Fruit fly (Drosophila melanogaster) whole organism, embryonic: Measurements from ENCODE around the gene CG5013.
A peak's percentile ranks its signal among the peaks of the same experiment; 100 is the strongest.

Experiments used
- ATbp ChIP-seq: fragments of 200-800 bp; sonication (Bioruptor generic); optimal IDR thresholded peaks from 2 replicates; lab custom pipeline; 2017; ENCODE audit warnings: missing biosample characterization, mild to moderate bottlenecking, missing genetic modification characterization, missing genetic modification reagents
- B-H1 ChIP-seq: fragments of 200-800 bp; sonication (Bioruptor generic); IDR thresholded peaks from 3 replicates; pipeline ENCODE4 v1.3.6; 2022; ENCODE audit warnings: missing biosample characterization, missing genetic modification characterization
- BtbVII ChIP-seq: fragments of 200-800 bp; sonication (Bioruptor generic); optimal IDR thresholded peaks from 3 replicates; lab custom pipeline; 2017; ENCODE audit warnings: missing biosample characterization, mild to moderate bottlenecking, missing genetic modification characterization
- CG10654 ChIP-seq: fragments of 200-800 bp; sonication (Bioruptor generic); optimal IDR thresholded peaks from 2 replicates; lab custom pipeline; 2016; ENCODE audit warnings: missing biosample characterization, missing genetic modification characterization
- CG11696 ChIP-seq: fragments of 200-800 bp; sonication (Bioruptor generic); IDR thresholded peaks from 2 replicates; pipeline ENCODE4 v1.3.6; 2022; ENCODE audit warnings: missing biosample characterization, missing genetic modification characterization
- CG13624 ChIP-seq: fragments of 200-800 bp; sonication (Bioruptor generic); optimal IDR thresholded peaks from 2 replicates; lab custom pipeline; 2016; ENCODE audit warnings: missing biosample characterization, missing genetic modification characterization
- CG13894 ChIP-seq: fragments of 200-800 bp; sonication (Bioruptor generic); optimal IDR thresholded peaks from 3 replicates; lab custom pipeline; 2018; ENCODE audit warnings: missing biosample characterization, mild to moderate bottlenecking, missing genetic modification characterization, moderate library complexity
- CG14050 ChIP-seq: fragments of 200-800 bp; sonication (Bioruptor generic); IDR thresholded peaks from 3 replicates; pipeline ENCODE4 v1.3.6; 2022; ENCODE audit warnings: missing biosample characterization, missing genetic modification characterization
- CG15011 ChIP-seq: fragments of 200-800 bp; sonication (Bioruptor generic); optimal IDR thresholded peaks from 3 replicates; lab custom pipeline; 2018; ENCODE audit warnings: missing biosample characterization, mild to moderate bottlenecking, missing genetic modification characterization
- CG16779 ChIP-seq: fragments of 200-800 bp; sonication (Bioruptor generic); IDR thresholded peaks from 2 replicates; pipeline ENCODE4 v1.3.6; 2022; ENCODE audit warnings: missing biosample characterization, missing genetic modification characterization
- CG17568 ChIP-seq: fragments of 200-800 bp; sonication (Bioruptor generic); optimal IDR thresholded peaks from 2 replicates; lab custom pipeline; 2018; ENCODE audit warnings: missing biosample characterization, mild to moderate bottlenecking, missing genetic modification characterization, moderate library complexity
- CG2116 ChIP-seq: fragments of 200-800 bp; sonication (Bioruptor generic); optimal IDR thresholded peaks from 3 replicates; lab custom pipeline; 2018; ENCODE audit warnings: missing biosample characterization, mild to moderate bottlenecking, missing genetic modification characterization
- CG30431 ChIP-seq: fragments of 200-800 bp; sonication (Bioruptor generic); optimal IDR thresholded peaks from 2 replicates; lab custom pipeline; 2017; ENCODE audit warnings: missing biosample characterization, missing genetic modification characterization
- CG42726 ChIP-seq: fragments of 200-800 bp; sonication (Bioruptor generic); IDR thresholded peaks from 2 replicates; pipeline ENCODE4 v1.3.6; 2022; ENCODE audit warnings: missing biosample characterization, missing genetic modification characterization; ENCODE audit not compliant: partially characterized antibody
- CG4360 ChIP-seq: fragments of 200-800 bp; sonication (Bioruptor generic); IDR thresholded peaks from 2 replicates; pipeline ENCODE4 v1.3.6; 2022; ENCODE audit warnings: missing biosample characterization, missing genetic modification characterization
- CG4730 ChIP-seq: fragments of 200-800 bp; sonication (Bioruptor generic); IDR thresholded peaks from 2 replicates; pipeline ENCODE4 v1.3.6; 2022; ENCODE audit warnings: missing biosample characterization, missing genetic modification characterization
- CG5245 ChIP-seq: fragments of 200-800 bp; sonication (Bioruptor generic); optimal IDR thresholded peaks from 3 replicates; lab custom pipeline; 2016; ENCODE audit warnings: missing biosample characterization, missing genetic modification characterization
- CG6683 ChIP-seq: fragments of 200-800 bp; sonication (Bioruptor generic); optimal IDR thresholded peaks from 2 replicates; lab custom pipeline; 2017; ENCODE audit warnings: missing biosample characterization, mild to moderate bottlenecking, missing genetic modification characterization, missing genetic modification reagents
- CG6765 ChIP-seq: fragments of 200-800 bp; sonication (Bioruptor generic); optimal IDR thresholded peaks from 3 replicates; lab custom pipeline; 2017; ENCODE audit warnings: missing biosample characterization, mild to moderate bottlenecking, missing genetic modification characterization
- CG7745 ChIP-seq: fragments of 200-800 bp; sonication (Bioruptor generic); optimal IDR thresholded peaks from 2 replicates; lab custom pipeline; 2018; ENCODE audit warnings: missing biosample characterization, mild to moderate bottlenecking, missing genetic modification characterization, moderate library complexity
- CG7928 ChIP-seq: fragments of 200-800 bp; sonication (Bioruptor generic); optimal IDR thresholded peaks from 2 replicates; lab custom pipeline; 2017; ENCODE audit warnings: missing biosample characterization, mild to moderate bottlenecking, missing genetic modification characterization
- CG7963 ChIP-seq: fragments of 200-800 bp; sonication (Bioruptor generic); IDR thresholded peaks from 3 replicates; pipeline ENCODE4 v1.3.6; 2022; ENCODE audit warnings: missing biosample characterization, missing genetic modification characterization; ENCODE audit not compliant: partially characterized antibody
- CG7987 ChIP-seq: fragments of 200-800 bp; sonication (Bioruptor generic); optimal IDR thresholded peaks from 2 replicates; lab custom pipeline; 2018; ENCODE audit warnings: missing biosample characterization, mild to moderate bottlenecking, missing genetic modification characterization, moderate library complexity
- CG8924 ChIP-seq: fragments of 200-800 bp; optimal IDR thresholded peaks from 3 replicates; lab custom pipeline; 2019; ENCODE audit warnings: missing biosample characterization, mild to moderate bottlenecking, missing genetic modification characterization, moderate library complexity
- CrebB ChIP-seq: fragments of 200-800 bp; sonication (Bioruptor generic); optimal IDR thresholded peaks from 3 replicates; lab custom pipeline; 2018; ENCODE audit warnings: missing biosample characterization, mild to moderate bottlenecking, missing genetic modification characterization
- Deaf1 ChIP-seq: fragments of 200-800 bp; optimal IDR thresholded peaks from 3 replicates; lab custom pipeline; 2019; ENCODE audit warnings: missing biosample characterization, mild to moderate bottlenecking, missing genetic modification characterization, moderate library complexity
- E2f2 ChIP-seq: fragments of 200-800 bp; sonication (Bioruptor generic); IDR thresholded peaks from 2 replicates; pipeline ENCODE4 v1.3.6; 2022; ENCODE audit warnings: missing biosample characterization, missing genetic modification characterization
- MTF-1 ChIP-seq: fragments of 200-800 bp; sonication (Bioruptor generic); optimal IDR thresholded peaks from 2 replicates; lab custom pipeline; 2018; ENCODE audit warnings: missing biosample characterization, mild to moderate bottlenecking, missing genetic modification characterization, borderline replicate concordance
- Mad ChIP-seq: fragments of 200-800 bp; sonication (Bioruptor generic); optimal IDR thresholded peaks from 2 replicates; lab custom pipeline; 2016; ENCODE audit warnings: missing biosample characterization, missing genetic modification characterization
- Nf-YB ChIP-seq: fragments of 200-800 bp; sonication (Bioruptor generic); optimal IDR thresholded peaks from 3 replicates; lab custom pipeline; 2019; ENCODE audit warnings: missing biosample characterization, mild to moderate bottlenecking, missing genetic modification characterization, moderate library complexity
- Optix ChIP-seq: fragments of 200-800 bp; sonication (Bioruptor generic); IDR thresholded peaks from 3 replicates; pipeline ENCODE4 v1.3.6; 2022; ENCODE audit warnings: missing biosample characterization, missing genetic modification characterization
- Poxn ChIP-seq: fragments of 200-800 bp; sonication (Bioruptor generic); IDR thresholded peaks from 2 replicates; pipeline ENCODE4 v1.3.6; 2022; ENCODE audit warnings: missing biosample characterization, missing genetic modification characterization
- Ravus ChIP-seq: fragments of 200-800 bp; sonication (Bioruptor generic); IDR thresholded peaks from 2 replicates; pipeline ENCODE4 v1.3.6; 2022; ENCODE audit warnings: missing biosample characterization, missing genetic modification characterization
- cato ChIP-seq: fragments of 200-800 bp; sonication (Bioruptor generic); optimal IDR thresholded peaks from 2 replicates; lab custom pipeline; 2016; ENCODE audit warnings: missing biosample characterization, missing genetic modification characterization, borderline replicate concordance
- croc ChIP-seq: fragments of 200-800 bp; sonication (Bioruptor generic); conservative IDR thresholded peaks from 3 replicates; pipeline ENCODE4 v1.3.6; 2022; ENCODE audit warnings: missing biosample characterization, missing genetic modification characterization
- dmrt11E ChIP-seq: fragments of 200-800 bp; sonication (Bioruptor generic); optimal IDR thresholded peaks from 3 replicates; lab custom pipeline; 2018; ENCODE audit warnings: missing biosample characterization, mild to moderate bottlenecking, missing genetic modification characterization, moderate library complexity
- ewg ChIP-seq: fragments of 200-800 bp; sonication (Bioruptor generic); optimal IDR thresholded peaks from 3 replicates; lab custom pipeline; 2017; ENCODE audit warnings: mild to moderate bottlenecking, missing biosample characterization, missing genetic modification reagents, missing genetic modification characterization
- fd64A ChIP-seq: fragments of 200-800 bp; sonication (Bioruptor generic); optimal IDR thresholded peaks from 3 replicates; lab custom pipeline; 2018; ENCODE audit warnings: missing biosample characterization, mild to moderate bottlenecking, missing genetic modification characterization
- gfzf ChIP-seq: fragments of 200-800 bp; sonication (Bioruptor generic); optimal IDR thresholded peaks from 2 replicates; lab custom pipeline; 2016; ENCODE audit warnings: missing biosample characterization, mild to moderate bottlenecking, missing genetic modification characterization, moderate library complexity
- hth ChIP-seq: fragments of >200 bp; optimal IDR thresholded peaks from 2 replicates; lab custom pipeline; 2017; ENCODE audit warnings: inconsistent platforms
- insv ChIP-seq, 2 experiments: fragments of 200-800 bp; sonication (Bioruptor generic); optimal IDR thresholded peaks; 3 replicates each; lab custom pipeline; 2016 to 2018; ENCODE audit warnings: missing biosample characterization in 2 of 2, missing genetic modification characterization in 2 of 2
- jigr1 ChIP-seq: fragments of 200-800 bp; sonication (Bioruptor generic); IDR thresholded peaks from 3 replicates; pipeline ENCODE4 v1.3.6; 2022; ENCODE audit warnings: missing biosample characterization, missing genetic modification characterization
- lbe ChIP-seq: fragments of 200-800 bp; sonication (Bioruptor generic); optimal IDR thresholded peaks from 2 replicates; lab custom pipeline; 2016; ENCODE audit warnings: missing biosample characterization, mild to moderate bottlenecking, missing genetic modification characterization
- pnt ChIP-seq: fragments of 200-800 bp; sonication (Bioruptor generic); optimal IDR thresholded peaks from 3 replicates; lab custom pipeline; 2016; ENCODE audit warnings: missing biosample characterization, missing genetic modification characterization
- ranshi ChIP-seq: fragments of 200-800 bp; sonication (Bioruptor generic); IDR thresholded peaks from 2 replicates; pipeline ENCODE4 v1.3.6; 2022; ENCODE audit warnings: missing biosample characterization, missing genetic modification characterization
- sr ChIP-seq: fragments of 200-800 bp; sonication (Bioruptor generic); IDR thresholded peaks from 3 replicates; pipeline ENCODE4 v1.3.6; 2022; ENCODE audit warnings: missing biosample characterization, missing genetic modification characterization
- toy ChIP-seq: fragments of 200-800 bp; sonication (Bioruptor generic); IDR thresholded peaks from 2 replicates; pipeline ENCODE4 v1.3.6; 2022; ENCODE audit warnings: missing biosample characterization, missing genetic modification characterization
- trh ChIP-seq: fragments of 200-800 bp; sonication (Bioruptor generic); optimal IDR thresholded peaks from 2 replicates; lab custom pipeline; 2016; ENCODE audit warnings: missing biosample characterization, missing genetic modification characterization
- unc-4 ChIP-seq: fragments of 200-800 bp; sonication (Bioruptor generic); IDR thresholded peaks from 2 replicates; pipeline ENCODE4 v1.3.6; 2022; ENCODE audit warnings: missing biosample characterization, missing genetic modification characterization; ENCODE audit not compliant: partially characterized antibody
- wor ChIP-seq: fragments of 200-800 bp; sonication (Bioruptor generic); IDR thresholded peaks from 2 replicates; pipeline ENCODE4 v1.3.6; 2022; ENCODE audit warnings: missing biosample characterization, missing genetic modification characterization

CG5013 gene

DNA sequence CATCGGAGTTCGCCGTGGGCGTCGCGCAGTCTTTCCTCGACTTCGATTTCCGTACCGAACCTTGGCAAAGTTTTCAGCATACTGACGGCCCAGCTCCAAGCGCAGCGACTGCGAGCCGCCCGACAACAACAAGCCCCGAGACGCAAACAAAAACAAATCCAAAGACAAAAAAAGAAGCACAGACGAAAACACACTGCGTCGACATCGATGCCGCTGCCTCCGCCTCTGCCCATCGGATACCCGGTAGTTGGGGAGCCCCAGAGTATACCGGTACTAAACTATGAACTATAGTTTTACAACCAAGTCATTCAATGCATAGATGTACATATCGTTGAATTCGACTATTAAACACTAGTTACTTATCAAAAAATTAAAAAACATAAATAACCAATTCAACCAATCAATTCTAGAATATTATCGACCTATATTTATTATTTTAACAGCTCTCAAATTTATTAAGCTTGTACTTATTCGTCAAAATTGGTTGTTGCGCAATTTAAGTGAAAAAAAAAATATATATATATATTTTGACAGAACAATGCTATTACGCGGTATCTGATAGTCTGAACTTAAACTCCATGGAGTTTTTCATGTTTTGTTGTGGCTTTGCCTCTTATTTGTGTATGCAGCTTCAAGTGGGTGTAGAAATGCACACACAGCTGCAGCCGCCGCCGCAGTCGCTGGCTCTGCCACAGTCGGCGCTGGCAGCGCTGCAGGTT is 44.7 kb downstream of the CG5013 start (continued):
- TF ChIP-seq ATbp (peak; percentile 85), E2f2 (GFP tag; lab: Robert Waterston, UW) (no peak), jigr1 (GFP tag; lab: Robert Waterston, UW) (0 out of 3 replicates have a peak, but pooled peaks have one; percentile 34), CG4360 (GFP tag; lab: Robert Waterston, UW) (peak; percentile 82), Nf-YB (peak; percentile 67), CG7745 (no peak), MTF-1 (GFP tag; lab: Kevin White, UChicago) (peak; percentile 26), Optix (no peak), sr (GFP tag; lab: Robert Waterston, UW) (peak; percentile 71; the same call in 1 of the 3 replicates), CG16779 (GFP tag; lab: Robert Waterston, UW) (no peak), CG13894 (tag; lab: Kevin White, UChicago) (no peak), Poxn (GFP tag; lab: Robert Waterston, UW) (no peak), pnt (GFP tag; lab: Kevin White, UChicago) (peak; percentile 55), CG10654 (GFP tag; lab: Kevin White, UChicago) (peak; percentile 69), CG15011 (GFP tag; lab: Kevin White, UChicago) (peak; percentile 57), CG2116 (GFP tag; lab: Kevin White, UChicago) (peak; percentile 38), CG6683 (GFP tag; lab: Kevin White, UChicago) (peak; percentile 59), BtbVII (peak; percentile 68), CG13624 (no peak), CG11696 (GFP tag; lab: Robert Waterston, UW) (no peak), lbe (GFP tag; lab: Kevin White, UChicago) (no peak), toy (GFP tag; lab: Robert Waterston, UW) (no peak), hth (lab: Kevin White, UChicago) (no peak), CG5245 (GFP tag; lab: Kevin White, UChicago) (peak; percentile 58), CG17568 (no peak), trh (GFP tag; lab: Kevin White, UChicago) (peak; percentile 35), CG14050 (no peak; the same call in 2 of the 3 replicates), CG30431 (GFP tag; lab: Kevin White, UChicago) (peak; percentile 55), CG8924 (tag; lab: Kevin White, UChicago) (peak; percentile 87), B-H1 (GFP tag; lab: Robert Waterston, UW) (no peak; the same call in 1 of the 3 replicates), Mad (GFP tag; lab: Kevin White, UChicago) (no peak), Deaf1 (tag; lab: Kevin White, UChicago) (peak; percentile 47), CG7987 (no peak), CG7963 (GFP tag; lab: Robert Waterston, UW) (no peak), unc-4 (GFP tag; lab: Robert Waterston, UW) (no peak), dmrt11E (peak; percentile 86), CG7928 (no peak), CrebB (tag; lab: Kevin White, UChicago) (no peak), ranshi (GFP tag; lab: Robert Waterston, UW) (no peak), gfzf (GFP tag; lab: Kevin White, UChicago) (no peak), wor (GFP tag; lab: Robert Waterston, UW) (no peak), fd64A (no peak), CG4730 (0 out of 2 replicates have a peak, but pooled peaks have one; percentile 25), CG42726 (GFP tag; lab: Robert Waterston, UW) (no peak), insv (GFP tag; optimal IDR thresholded peaks at IDR 0.05; lab: Kevin White, UChicago) (no peak), ewg (GFP tag; lab: Kevin White, UChicago) (peak; percentile 74), cato (peak; percentile 46), Ravus (GFP tag; lab: Robert Waterston, UW) (no peak), CG6765 (GFP tag; lab: Kevin White, UChicago) (peak; percentile 28), croc (GFP tag; lab: Robert Waterston, UW) (peak; percentile 64)
